Worm (Caenorhabditis elegans) whole organism, young adult: ENCODE results near the gene C30G4.4.

Source experiments
- C06A6.2 ChIP-seq: fragments of 200-800 bp; sonication (Bioruptor generic); conservative IDR thresholded peaks from 2 replicates; pipeline ENCODE4 v1.3.6; 2022; ENCODE audit warnings: missing genetic modification characterization, missing compliant biosample characterization
- F10E7.11 ChIP-seq: sonication (generic microtip); optimal IDR thresholded peaks from 2 replicates; lab custom pipeline; 2017; ENCODE audit warnings: mild to moderate bottlenecking, missing genetic modification characterization, moderate library complexity, missing compliant biosample characterization
- F23B12.7 ChIP-seq: sonication (generic microtip); optimal IDR thresholded peaks from 2 replicates; lab custom pipeline; 2017; ENCODE audit warnings: missing genetic modification characterization, mild to moderate bottlenecking, missing compliant biosample characterization, antibody characterized with exemption, moderate library complexity; ENCODE audit not compliant: insufficient read depth
- F49E8.2 ChIP-seq: sonication (generic microtip); optimal IDR thresholded peaks from 3 replicates; lab custom pipeline; 2017; ENCODE audit warnings: missing genetic modification characterization, mild to moderate bottlenecking, missing compliant biosample characterization, antibody characterized with exemption, moderate library complexity; ENCODE audit not compliant: insufficient read depth
- K11D2.4 ChIP-seq: fragments of 200-800 bp; sonication (Bioruptor generic); IDR thresholded peaks from 2 replicates; pipeline ENCODE4 v1.3.6; 2022; ENCODE audit warnings: missing genetic modification reagents, missing genetic modification characterization, missing compliant biosample characterization
- T07F8.4 ChIP-seq: sonication (generic microtip); optimal IDR thresholded peaks from 2 replicates; lab custom pipeline; 2016; ENCODE audit warnings: mild to moderate bottlenecking, missing genetic modification characterization, moderate library complexity, missing compliant biosample characterization
- Y56A3A.18 ChIP-seq: fragments of 200-800 bp; sonication (Bioruptor generic); IDR thresholded peaks from 2 replicates; pipeline ENCODE4 v1.3.6; 2022; ENCODE audit warnings: missing genetic modification reagents, missing genetic modification characterization, missing compliant biosample characterization
- Y95B8A.8 ChIP-seq: fragments of 200-800 bp; sonication (Bioruptor generic); IDR thresholded peaks from 2 replicates; pipeline ENCODE4 v1.3.6; 2022; ENCODE audit warnings: missing genetic modification reagents, missing genetic modification characterization, missing compliant biosample characterization
- ama-1 ChIP-seq, 3 experiments: fragments of 150-350 bp in 1 of 3; sonication (generic microtip) in 2 of 3; optimal IDR thresholded peaks; 2 replicates each; lab custom pipeline; 2014 to 2018; ENCODE audit warnings: missing biosample characterization in 2 of 3, missing genetic modification characterization in 2 of 3, missing genetic modification reagents in 2 of 3
- attf-6 ChIP-seq: fragments of 200-800 bp; sonication (Bioruptor generic); IDR thresholded peaks from 2 replicates; pipeline ENCODE4 v1.3.6; 2022; ENCODE audit warnings: missing genetic modification reagents, missing genetic modification characterization, missing compliant biosample characterization
- bed-2 ChIP-seq: fragments of 200-800 bp; sonication (Bioruptor generic); IDR thresholded peaks from 2 replicates; pipeline ENCODE4 v1.3.6; 2022; ENCODE audit warnings: missing genetic modification reagents, missing genetic modification characterization, missing compliant biosample characterization
- chd-7 ChIP-seq: sonication (generic microtip); optimal IDR thresholded peaks from 2 replicates; lab custom pipeline; 2016; ENCODE audit warnings: mild to moderate bottlenecking, missing genetic modification characterization, moderate library complexity, missing compliant biosample characterization
- egl-18 ChIP-seq: fragments of 200-800 bp; sonication (Bioruptor generic); IDR thresholded peaks from 2 replicates; pipeline ENCODE4 v1.3.6; 2022; ENCODE audit warnings: missing genetic modification reagents, missing genetic modification characterization, missing compliant biosample characterization
- egl-44 ChIP-seq: fragments of 200-800 bp; sonication (Bioruptor generic); IDR thresholded peaks from 2 replicates; pipeline ENCODE4 v1.3.6; 2022; ENCODE audit warnings: missing genetic modification reagents, missing genetic modification characterization, missing compliant biosample characterization
- ets-4 ChIP-seq: fragments of 200-800 bp; sonication (Bioruptor generic); optimal IDR thresholded peaks from 2 replicates; lab custom pipeline; 2018; ENCODE audit warnings: mild to moderate bottlenecking, missing genetic modification characterization, missing compliant biosample characterization
- fkh-3 ChIP-seq: sonication (generic microtip); optimal IDR thresholded peaks from 2 replicates; lab custom pipeline; 2016; ENCODE audit warnings: mild to moderate bottlenecking, missing genetic modification characterization, missing compliant biosample characterization
- hlh-26 ChIP-seq: fragments of 200-800 bp; sonication (Bioruptor generic); conservative IDR thresholded peaks from 2 replicates; pipeline ENCODE4 v1.3.6; 2022; ENCODE audit warnings: missing genetic modification reagents, missing genetic modification characterization, missing compliant biosample characterization
- nfya-1 ChIP-seq: sonication (generic microtip); optimal IDR thresholded peaks from 2 replicates; lab custom pipeline; 2017; ENCODE audit warnings: antibody characterized with exemption, missing compliant biosample characterization, missing genetic modification characterization, borderline replicate concordance; ENCODE audit not compliant: insufficient read depth
- nhr-27 ChIP-seq: fragments of 200-800 bp; sonication (Bioruptor generic); optimal IDR thresholded peaks from 2 replicates; lab custom pipeline; 2018; ENCODE audit warnings: mild to moderate bottlenecking, missing genetic modification characterization, moderate library complexity, missing compliant biosample characterization
- nhr-80 ChIP-seq: sonication (generic microtip); optimal IDR thresholded peaks from 2 replicates; lab custom pipeline; 2016; ENCODE audit warnings: missing genetic modification characterization, missing compliant biosample characterization
- pha-4 ChIP-seq: fragments of 150-350 bp; sonication (generic microtip); optimal IDR thresholded peaks from 2 replicates; lab custom pipeline; 2014; ENCODE audit warnings: missing biosample characterization, missing genetic modification reagents, missing genetic modification characterization
- sdz-38 ChIP-seq: sonication (generic microtip); optimal IDR thresholded peaks from 2 replicates; lab custom pipeline; 2016; ENCODE audit warnings: missing genotype, missing genetic modification characterization, missing compliant biosample characterization
- sea-2 ChIP-seq: fragments of 200-800 bp; sonication (Bioruptor generic); IDR thresholded peaks from 2 replicates; pipeline ENCODE4 v1.3.6; 2022; ENCODE audit warnings: missing genetic modification characterization, missing compliant biosample characterization
- snpc-1.1 ChIP-seq: sonication (generic microtip); optimal IDR thresholded peaks from 2 replicates; lab custom pipeline; 2017; ENCODE audit warnings: missing genetic modification characterization, mild to moderate bottlenecking, missing compliant biosample characterization, antibody characterized with exemption, moderate library complexity, missing genotype, missing genetic modification reagents; ENCODE audit not compliant: insufficient read depth
- snpc-3.4 ChIP-seq: sonication (generic microtip); optimal IDR thresholded peaks from 2 replicates; lab custom pipeline; 2017; ENCODE audit warnings: missing genetic modification characterization, mild to moderate bottlenecking, missing compliant biosample characterization, antibody characterized with exemption, moderate library complexity, missing genotype, missing genetic modification reagents
- somi-1 ChIP-seq: fragments of 200-800 bp; sonication (Bioruptor generic); optimal IDR thresholded peaks from 2 replicates; lab custom pipeline; 2018; ENCODE audit warnings: mild to moderate bottlenecking, missing genetic modification characterization, missing compliant biosample characterization
- tbp1 ChIP-seq: fragments of 200-800 bp; sonication (Bioruptor generic); optimal IDR thresholded peaks from 2 replicates; lab custom pipeline; 2018; ENCODE audit warnings: mild to moderate bottlenecking, missing genetic modification characterization, missing compliant biosample characterization
- zim-3 ChIP-seq: sonication (generic microtip); optimal IDR thresholded peaks from 2 replicates; lab custom pipeline; 2017; ENCODE audit warnings: mild to moderate bottlenecking, missing genetic modification characterization, moderate library complexity, missing compliant biosample characterization
- ztf-25 ChIP-seq: fragments of 200-800 bp; sonication (Bioruptor generic); IDR thresholded peaks from 2 replicates; pipeline ENCODE4 v1.3.6; 2022; ENCODE audit warnings: missing genetic modification reagents, missing genetic modification characterization, missing compliant biosample characterization

The C30G4.4 gene

ce11 chrX:17030169-17030914, 41.6 kb downstream of the C30G4.4 start, which contains the start of gene ptrn-1 (continued):
- TF ChIP-seq tbp1 (GFP tag; lab: Kevin White, UChicago) (peak; percentile 34), ets-4 (GFP tag; lab: Kevin White, UChicago) (peak; percentile 27), bed-2 (GFP tag; lab: Robert Waterston, UW) (no peak), K11D2.4 (GFP tag; lab: Robert Waterston, UW) (peak; percentile 61), nhr-80 (tag; lab: Kevin White, UChicago) (peak; percentile 67)

DNA sequence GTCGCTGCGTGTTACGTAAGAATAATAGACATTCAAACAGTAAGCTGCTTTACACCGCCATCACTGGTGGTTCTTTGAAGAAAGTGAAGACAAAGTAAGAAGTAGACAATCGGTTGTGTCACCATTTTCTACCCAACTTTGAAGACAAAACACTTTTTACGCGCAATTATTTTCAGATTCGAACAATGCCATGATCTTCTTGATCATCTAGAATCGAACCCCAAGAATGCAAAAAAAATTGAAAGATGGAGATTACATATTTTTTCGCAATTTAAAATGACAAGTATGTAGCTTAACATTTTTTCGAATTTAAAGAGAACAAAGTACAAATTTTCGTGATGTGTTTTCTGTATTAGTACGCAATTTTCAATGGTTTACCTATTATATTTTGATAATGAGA, 51.1 kb downstream of the C30G4.4 start, which contains the start of gene F35B3.4:
Gene F35B3.4 (minus strand): TSS at position 101 of the 400 bp plus-strand sequence.
- no peak for TF ChIP-seq F23B12.7 (tag; lab: Kevin White, UChicago)
- TF ChIP-seq C06A6.2 (GFP tag; lab: Robert Waterston, UW) = no peak
- TF ChIP-seq F10E7.11 (tag; lab: Kevin White, UChicago) = no peak
- no peak for TF ChIP-seq Y56A3A.18 (GFP tag; lab: Robert Waterston, UW)

DNA sequence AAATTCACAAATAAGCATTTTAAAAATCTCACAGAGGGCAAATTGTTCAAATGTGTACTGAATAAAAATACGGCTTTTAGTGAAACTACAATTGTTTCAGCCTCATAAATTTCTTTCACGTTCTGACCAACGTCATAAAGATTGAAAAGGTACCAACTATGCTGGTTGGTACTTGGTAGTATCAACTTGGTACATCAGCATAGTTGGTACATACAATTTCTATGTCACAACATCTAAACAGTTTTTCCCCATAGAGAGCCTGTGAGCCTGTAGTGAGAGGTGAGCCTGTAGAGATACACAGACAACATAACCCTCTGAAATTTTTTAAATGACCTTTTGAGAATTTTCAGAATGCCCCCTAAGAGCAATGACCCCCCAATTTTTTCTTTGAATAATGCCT, 52.9 kb downstream of the C30G4.4 start:
- TF ChIP-seq egl-44 (GFP tag; lab: Robert Waterston, UW) (no peak), egl-18 (no peak), F49E8.2 (no peak), sdz-38 (tag; lab: Kevin White, UChicago) (no peak), zim-3 (tag; lab: Kevin White, UChicago) (no peak), fkh-3 (tag; lab: Kevin White, UChicago) (no peak), snpc-3.4 (tag; lab: Kevin White, UChicago) (no peak), nhr-27 (tag; lab: Kevin White, UChicago) (no peak), somi-1 (GFP tag; lab: Kevin White, UChicago) (no peak), snpc-1.1 (no peak), hlh-26 (GFP tag; lab: Robert Waterston, UW) (no peak), T07F8.4 (tag; lab: Kevin White, UChicago) (no peak), chd-7 (no peak), pha-4 (tag; lab: Kevin White, UChicago) (no peak), nhr-80 (tag; lab: Kevin White, UChicago) (no peak)
- TF ChIP-seq, all 124 proteins: peak for 0

ce11 chrX:17013162-17013561, 58.8 kb downstream of the C30G4.4 start, which contains the start of gene F35B3.3:
Gene F35B3.3, plus strand, starts transcription at chrX:17013462.
- no peak for TF ChIP-seq attf-6 (GFP tag; lab: Robert Waterston, UW)
- TF ChIP-seq Y95B8A.8 (GFP tag; lab: Robert Waterston, UW) = no peak
- TF ChIP-seq ama-1 (optimal IDR thresholded peaks at IDR 0.05; lab: Kevin White, UChicago) = no peak
- no peak for TF ChIP-seq ama-1 (GFP tag; optimal IDR thresholded peaks at IDR 0.05; lab: Kevin White, UChicago)
- TF ChIP-seq ztf-25 = no peak
- no peak for TF ChIP-seq sea-2 (GFP tag; lab: Robert Waterston, UW)
- TF ChIP-seq nfya-1 = no peak
